Worm (Caenorhabditis elegans) whole organism, late embryonic: ENCODE data around the gene K12H4.2.

Source experiments
- ceh-24 ChIP-seq: sonication (generic microtip); optimal IDR thresholded peaks from 2 replicates; lab custom pipeline; 2016; ENCODE audit warnings: mild to moderate bottlenecking, missing genetic modification characterization, missing compliant biosample characterization
- fkh-10 ChIP-seq: fragments of 150-350 bp; optimal IDR thresholded peaks from 2 replicates; lab custom pipeline; 2014; ENCODE audit warnings: missing biosample characterization, missing genetic modification reagents, missing genetic modification characterization
- nfya-1 ChIP-seq: sonication (generic microtip); optimal IDR thresholded peaks from 2 replicates; lab custom pipeline; 2017; ENCODE audit warnings: missing genetic modification characterization, mild to moderate bottlenecking, missing compliant biosample characterization, antibody characterized with exemption, moderate library complexity
- pax-1 ChIP-seq: fragments of 150-350 bp; optimal IDR thresholded peaks from 2 replicates; lab custom pipeline; 2014; ENCODE audit warnings: missing biosample characterization, missing genetic modification characterization
- sox-4 ChIP-seq: sonication (generic microtip); optimal IDR thresholded peaks from 2 replicates; lab custom pipeline; 2017; ENCODE audit warnings: mild to moderate bottlenecking, missing genetic modification characterization, inconsistent platforms, missing compliant biosample characterization

DNA sequence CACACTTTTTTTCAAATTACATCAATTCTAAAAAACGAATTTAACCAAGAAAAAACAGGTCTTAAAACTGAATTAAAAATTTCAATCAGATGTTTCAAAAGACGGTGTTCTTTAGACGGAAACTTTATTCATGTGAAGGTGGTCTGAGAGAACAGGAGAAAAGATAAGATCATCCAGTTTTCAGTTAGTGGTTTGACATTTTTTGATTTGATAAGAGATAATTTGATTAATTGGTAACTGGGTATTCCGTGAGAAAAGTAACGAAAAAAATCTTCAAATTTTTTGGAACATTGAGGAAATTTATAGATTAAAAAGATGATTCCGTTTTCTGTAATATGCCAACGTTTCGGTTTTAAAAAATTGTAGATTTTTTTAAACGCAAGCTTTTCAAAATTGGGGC is 11.0 kb upstream of the K12H4.2 start:
- TF ChIP-seq pax-1 (no peak), sox-4 (tag; lab: Kevin White, UChicago) (no peak), fkh-10 (no peak), nfya-1 (no peak), ceh-24 (tag; lab: Kevin White, UChicago) (no peak)
